Worm (Caenorhabditis elegans) whole organism, midembryonic: ENCODE results near the gene fbxa-202.

Experiments used
- T22C8.4 ChIP-seq: fragments of 200-800 bp; sonication (Bioruptor generic); IDR thresholded peaks from 2 replicates; pipeline ENCODE4 v1.3.6; 2022; ENCODE audit warnings: missing genetic modification characterization, missing compliant biosample characterization
- cog-1 ChIP-seq: sonication (generic microtip); optimal IDR thresholded peaks from 2 replicates; lab custom pipeline; 2016; ENCODE audit warnings: missing genetic modification characterization, missing compliant biosample characterization
- flt-1 ChIP-seq: fragments of 200-800 bp; sonication (Bioruptor generic); IDR thresholded peaks from 2 replicates; pipeline ENCODE4 v1.3.6; 2022; ENCODE audit warnings: missing genetic modification characterization, missing compliant biosample characterization
- med-1 ChIP-seq: sonication (generic microtip); optimal IDR thresholded peaks from 2 replicates; lab custom pipeline; 2017; ENCODE audit warnings: missing genetic modification characterization, mild to moderate bottlenecking, missing compliant biosample characterization, antibody characterized with exemption, missing genetic modification reagents; ENCODE audit not compliant: insufficient read depth
- ztf-23 ChIP-seq: fragments of 200-800 bp; sonication (Bioruptor generic); IDR thresholded peaks from 2 replicates; pipeline ENCODE4 v1.3.6; 2022; ENCODE audit warnings: missing genetic modification reagents, missing genetic modification characterization, missing compliant biosample characterization

- no peak for TF ChIP-seq flt-1
- TF ChIP-seq ztf-23 (GFP tag; lab: Robert Waterston, UW) = no peak
- TF ChIP-seq cog-1 (tag; lab: Kevin White, UChicago) = no peak
- TF ChIP-seq med-1 (GFP tag; lab: Kevin White, UChicago) = no peak
- no peak for TF ChIP-seq T22C8.4 (GFP tag; lab: Robert Waterston, UW)
These were observed 17.6 kb downstream of the fbxa-202 start for ce11 chrV:6344531-6345171.
